Worm (Caenorhabditis elegans) whole organism, young adult: ENCODE results near the gene R144.11.
"Not testable (repeated sequence)": the region's sequence is repeated elsewhere in the genome, so short reads cannot be mapped to it uniquely, and the experiment has no call there.

Source experiments
- B0019.2 ChIP-seq: fragments of 200-800 bp; sonication (Bioruptor generic); conservative IDR thresholded peaks from 2 replicates; pipeline ENCODE4 v1.3.6; 2022; ENCODE audit warnings: missing genetic modification reagents, missing genetic modification characterization, missing compliant biosample characterization
- C17E4.6 ChIP-seq: fragments of 200-800 bp; sonication (Bioruptor generic); IDR thresholded peaks from 2 replicates; pipeline ENCODE4 v1.3.6; 2022; ENCODE audit warnings: missing genetic modification reagents, missing genetic modification characterization, missing compliant biosample characterization
- F37B4.10 ChIP-seq: fragments of 200-800 bp; sonication (Bioruptor generic); IDR thresholded peaks from 2 replicates; pipeline ENCODE4 v1.3.6; 2022; ENCODE audit warnings: missing genetic modification characterization, missing compliant biosample characterization
- F39B2.1 ChIP-seq: fragments of 200-800 bp; sonication (Bioruptor generic); IDR thresholded peaks from 2 replicates; pipeline ENCODE4 v1.3.6; 2022; ENCODE audit warnings: missing genetic modification reagents, missing genetic modification characterization, missing compliant biosample characterization
- F57C9.4 ChIP-seq: sonication (generic microtip); optimal IDR thresholded peaks from 2 replicates; lab custom pipeline; 2017; ENCODE audit warnings: mild to moderate bottlenecking, missing genetic modification characterization, missing compliant biosample characterization
- T07F8.4 ChIP-seq: sonication (generic microtip); optimal IDR thresholded peaks from 2 replicates; lab custom pipeline; 2016; ENCODE audit warnings: mild to moderate bottlenecking, missing genetic modification characterization, moderate library complexity, missing compliant biosample characterization
- akir-1 ChIP-seq: fragments of 200-800 bp; sonication (Bioruptor generic); optimal IDR thresholded peaks from 2 replicates; lab custom pipeline; 2018; ENCODE audit warnings: mild to moderate bottlenecking, missing genetic modification characterization, moderate library complexity, missing compliant biosample characterization
- ama-1 ChIP-seq, 3 experiments: fragments of 150-350 bp in 1 of 3; sonication (generic microtip) in 2 of 3; optimal IDR thresholded peaks; 2 replicates each; lab custom pipeline; 2014 to 2018; ENCODE audit warnings: missing biosample characterization in 2 of 3, missing genetic modification characterization in 2 of 3, missing genetic modification reagents in 2 of 3
- attf-3 ChIP-seq: fragments of 200-800 bp; sonication (Bioruptor generic); conservative IDR thresholded peaks from 2 replicates; pipeline ENCODE4 v1.3.6; 2022; ENCODE audit warnings: missing genetic modification reagents, missing genetic modification characterization, missing compliant biosample characterization
- attf-6 ChIP-seq: fragments of 200-800 bp; sonication (Bioruptor generic); IDR thresholded peaks from 2 replicates; pipeline ENCODE4 v1.3.6; 2022; ENCODE audit warnings: missing genetic modification reagents, missing genetic modification characterization, missing compliant biosample characterization
- bed-2 ChIP-seq: fragments of 200-800 bp; sonication (Bioruptor generic); IDR thresholded peaks from 2 replicates; pipeline ENCODE4 v1.3.6; 2022; ENCODE audit warnings: missing genetic modification reagents, missing genetic modification characterization, missing compliant biosample characterization
- cebp-2 ChIP-seq: fragments of 200-800 bp; sonication (Bioruptor generic); IDR thresholded peaks from 2 replicates; pipeline ENCODE4 v1.3.6; 2022; ENCODE audit warnings: missing genetic modification characterization, missing compliant biosample characterization
- ceh-79 ChIP-seq: sonication (generic microtip); optimal IDR thresholded peaks from 2 replicates; lab custom pipeline; 2017; ENCODE audit warnings: mild to moderate bottlenecking, missing genetic modification characterization, missing compliant biosample characterization
- ceh-91 ChIP-seq: fragments of 200-800 bp; sonication (Bioruptor generic); IDR thresholded peaks from 2 replicates; pipeline ENCODE4 v1.3.6; 2022; ENCODE audit warnings: missing genetic modification reagents, missing genetic modification characterization, missing compliant biosample characterization
- die-1 ChIP-seq: sonication (generic microtip); optimal IDR thresholded peaks from 2 replicates; lab custom pipeline; 2016; ENCODE audit warnings: missing genotype, mild to moderate bottlenecking, missing genetic modification characterization, missing compliant biosample characterization
- dox-1 ChIP-seq: fragments of 200-800 bp; sonication (Bioruptor generic); IDR thresholded peaks from 2 replicates; pipeline ENCODE4 v1.3.6; 2022; ENCODE audit warnings: missing genetic modification reagents, missing genetic modification characterization, missing compliant biosample characterization
- egl-44 ChIP-seq: fragments of 200-800 bp; sonication (Bioruptor generic); IDR thresholded peaks from 2 replicates; pipeline ENCODE4 v1.3.6; 2022; ENCODE audit warnings: missing genetic modification reagents, missing genetic modification characterization, missing compliant biosample characterization
- ekl-4 ChIP-seq: fragments of 200-800 bp; sonication (Bioruptor generic); IDR thresholded peaks from 2 replicates; pipeline ENCODE4 v1.3.6; 2022; ENCODE audit warnings: missing genetic modification reagents, missing genetic modification characterization, missing compliant biosample characterization
- hlh-26 ChIP-seq: fragments of 200-800 bp; sonication (Bioruptor generic); conservative IDR thresholded peaks from 2 replicates; pipeline ENCODE4 v1.3.6; 2022; ENCODE audit warnings: missing genetic modification reagents, missing genetic modification characterization, missing compliant biosample characterization
- hsf-1 ChIP-seq: fragments of 200-800 bp; sonication (Bioruptor generic); IDR thresholded peaks from 2 replicates; pipeline ENCODE4 v1.3.6; 2022; ENCODE audit warnings: missing genetic modification reagents, missing genetic modification characterization, missing compliant biosample characterization
- let-526 ChIP-seq: fragments of 200-800 bp; sonication (Bioruptor generic); IDR thresholded peaks from 2 replicates; pipeline ENCODE4 v1.3.6; 2022; ENCODE audit warnings: missing genetic modification reagents, missing genetic modification characterization, missing compliant biosample characterization
- let-607 ChIP-seq, 2 experiments: fragments of 200-800 bp in 1 of 2; sonication (Bioruptor generic) in 1 of 2; sonication (generic microtip) in 1 of 2; optimal IDR thresholded peaks; 2 replicates each; lab custom pipeline; 2016 to 2018; ENCODE audit warnings: mild to moderate bottlenecking in 2 of 2, missing compliant biosample characterization in 2 of 2, missing genetic modification characterization in 2 of 2, moderate library complexity in 2 of 2, missing genotype in 1 of 2
- lin-54 ChIP-seq: fragments of 200-800 bp; sonication (Bioruptor generic); optimal IDR thresholded peaks from 2 replicates; lab custom pipeline; 2018; ENCODE audit warnings: mild to moderate bottlenecking, missing genetic modification characterization, missing compliant biosample characterization
- madf-10 ChIP-seq: sonication (generic microtip); optimal IDR thresholded peaks from 2 replicates; lab custom pipeline; 2016; ENCODE audit warnings: mild to moderate bottlenecking, missing genetic modification characterization, missing compliant biosample characterization
- madf-3 ChIP-seq: fragments of 200-800 bp; sonication (Bioruptor generic); IDR thresholded peaks from 2 replicates; pipeline ENCODE4 v1.3.6; 2022; ENCODE audit warnings: missing genetic modification reagents, missing genetic modification characterization, missing compliant biosample characterization
- mcd-1 ChIP-seq: fragments of 200-800 bp; sonication (Bioruptor generic); IDR thresholded peaks from 2 replicates; pipeline ENCODE4 v1.3.6; 2022; ENCODE audit warnings: missing genetic modification reagents, missing genetic modification characterization, missing compliant biosample characterization
- mxl-1 ChIP-seq: sonication (generic microtip); optimal IDR thresholded peaks from 2 replicates; lab custom pipeline; 2016; ENCODE audit warnings: missing genetic modification characterization, missing compliant biosample characterization
- nfya-1 ChIP-seq: sonication (generic microtip); optimal IDR thresholded peaks from 2 replicates; lab custom pipeline; 2017; ENCODE audit warnings: antibody characterized with exemption, missing compliant biosample characterization, missing genetic modification characterization, borderline replicate concordance; ENCODE audit not compliant: insufficient read depth
- nfya-2 ChIP-seq: fragments of 200-800 bp; sonication (Bioruptor generic); IDR thresholded peaks from 2 replicates; pipeline ENCODE4 v1.3.6; 2022; ENCODE audit warnings: missing genetic modification reagents, missing genetic modification characterization, missing compliant biosample characterization
- nfyb-1 ChIP-seq: fragments of 200-800 bp; sonication (Bioruptor generic); IDR thresholded peaks from 2 replicates; pipeline ENCODE4 v1.3.6; 2022; ENCODE audit warnings: missing genetic modification reagents, missing genetic modification characterization, missing compliant biosample characterization
- nhr-90 ChIP-seq: sonication (generic microtip); optimal IDR thresholded peaks from 2 replicates; lab custom pipeline; 2016; ENCODE audit warnings: missing genotype, mild to moderate bottlenecking, missing genetic modification characterization, missing compliant biosample characterization
- pbrm-1 ChIP-seq: fragments of 200-800 bp; sonication (Bioruptor generic); IDR thresholded peaks from 2 replicates; pipeline ENCODE4 v1.3.6; 2022; ENCODE audit warnings: missing genetic modification reagents, missing genetic modification characterization, missing compliant biosample characterization
- repo-1 ChIP-seq: sonication (generic microtip); optimal IDR thresholded peaks from 2 replicates; lab custom pipeline; 2017; ENCODE audit warnings: mild to moderate bottlenecking, missing genetic modification characterization, missing compliant biosample characterization
- snpc-1.3 ChIP-seq: sonication (generic microtip); optimal IDR thresholded peaks from 2 replicates; lab custom pipeline; 2017; ENCODE audit warnings: missing genetic modification characterization, mild to moderate bottlenecking, missing compliant biosample characterization, antibody characterized with exemption, moderate library complexity, missing genotype, missing genetic modification reagents; ENCODE audit not compliant: insufficient read depth
- tbp1 ChIP-seq: fragments of 200-800 bp; sonication (Bioruptor generic); optimal IDR thresholded peaks from 2 replicates; lab custom pipeline; 2018; ENCODE audit warnings: mild to moderate bottlenecking, missing genetic modification characterization, missing compliant biosample characterization
- tlf-1 ChIP-seq: fragments of 200-800 bp; sonication (Bioruptor generic); optimal IDR thresholded peaks from 2 replicates; lab custom pipeline; 2018; ENCODE audit warnings: mild to moderate bottlenecking, missing genetic modification characterization, missing compliant biosample characterization
- ztf-26 ChIP-seq: sonication (generic microtip); optimal IDR thresholded peaks from 2 replicates; lab custom pipeline; 2017; ENCODE audit warnings: missing genetic modification characterization, missing compliant biosample characterization
- ztf-28 ChIP-seq: fragments of 200-800 bp; sonication (Bioruptor generic); IDR thresholded peaks from 2 replicates; pipeline ENCODE4 v1.3.6; 2022; ENCODE audit warnings: missing genetic modification reagents, missing genetic modification characterization, missing compliant biosample characterization

R144.11 gene

ce11 chrIII:4984444-4985086 is 24.1 kb downstream of the R144.11 start, which contains the start of gene C27F2.7 (continued):
- TF ChIP-seq attf-3 (GFP tag; lab: Robert Waterston, UW) (no peak), tlf-1 (GFP tag; lab: Kevin White, UChicago) (peak; percentile 60), mcd-1 (GFP tag; lab: Robert Waterston, UW) (no peak), snpc-1.3 (no peak), pbrm-1 (GFP tag; lab: Robert Waterston, UW) (peak; percentile 58; the same call in 1 of the 2 replicates), attf-6 (GFP tag; lab: Robert Waterston, UW) (peak; percentile 22; the same call in 1 of the 2 replicates), ztf-28 (GFP tag; lab: Robert Waterston, UW) (no peak), tbp1 (GFP tag; lab: Kevin White, UChicago) (peak; percentile 41), ceh-79 (tag; lab: Kevin White, UChicago) (no peak), F39B2.1 (GFP tag; lab: Robert Waterston, UW) (no peak), ceh-91 (GFP tag; lab: Robert Waterston, UW) (peak; percentile 91), hsf-1 (GFP tag; lab: Robert Waterston, UW) (peak; percentile 70), nfyb-1 (peak; percentile 95), ekl-4 (peak; percentile 66)

ce11 chrIII:4983961-4984360 is 24.7 kb downstream of the R144.11 start:
- TF ChIP-seq hlh-26 (GFP tag; lab: Robert Waterston, UW) (no peak), tlf-1 (GFP tag; lab: Kevin White, UChicago) (no peak), ztf-26 (tag; lab: Kevin White, UChicago) (no peak), die-1 (tag; lab: Kevin White, UChicago) (no peak), nfya-1 (tag; lab: Kevin White, UChicago) (no peak), cebp-2 (GFP tag; lab: Robert Waterston, UW) (no peak)

DNA sequence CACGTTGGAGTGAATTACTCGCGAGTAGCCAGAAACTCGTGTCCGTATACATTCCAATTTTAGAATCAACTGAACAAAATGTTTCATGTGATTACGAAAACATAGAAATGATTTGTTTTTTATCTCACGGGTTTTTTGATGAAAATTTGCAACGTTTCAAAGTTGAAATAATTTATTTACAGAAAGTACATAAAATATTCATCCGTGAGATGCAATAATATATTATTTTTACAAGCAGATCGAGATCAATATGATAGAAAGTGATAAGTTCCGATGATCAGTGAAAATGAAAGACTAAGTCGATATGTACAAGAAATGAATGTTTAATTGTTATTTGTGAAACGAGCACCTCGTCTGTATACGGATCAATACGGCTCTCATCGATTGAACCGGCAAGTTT is 28.3 kb downstream of the R144.11 start, which contains the start of gene C27F2.6:
TSS of gene C27F2.6 (minus strand) at position 101 of the 400 bp plus-strand sequence.
- not testable (repeated sequence) for TF ChIP-seq egl-44, madf-3, nfya-2 (GFP tag; lab: Robert Waterston, UW)

ce11 chrIII:4968146-4968545 is 40.5 kb downstream of the R144.11 start:
- no peak for TF ChIP-seq mxl-1 (tag; lab: Kevin White, UChicago)
- TF ChIP-seq F57C9.4 = no peak
- TF ChIP-seq bed-2 (GFP tag; lab: Robert Waterston, UW) = no peak
- TF ChIP-seq, all 124 proteins: peak for 0

- TF ChIP-seq ekl-4 = no peak
- TF ChIP-seq B0019.2 (GFP tag; lab: Robert Waterston, UW) = no peak
- no peak for TF ChIP-seq repo-1 (tag; lab: Kevin White, UChicago)
- TF ChIP-seq T07F8.4 = no peak
- no peak for TF ChIP-seq let-607 (tag; optimal IDR thresholded peaks at IDR 0.05; lab: Kevin White, UChicago)
Observed at ce11 chrIII:4967236-4967635, 41.4 kb downstream of the R144.11 start.

- TF ChIP-seq F37B4.10 (no peak), nhr-90 (tag; lab: Kevin White, UChicago) (no peak), akir-1 (GFP tag; lab: Kevin White, UChicago) (no peak), madf-10 (tag; lab: Kevin White, UChicago) (no peak), pbrm-1 (GFP tag; lab: Robert Waterston, UW) (no peak), C17E4.6 (GFP tag; lab: Robert Waterston, UW) (no peak), ama-1 (optimal IDR thresholded peaks at IDR 0.05; lab: Kevin White, UChicago) (no peak), ama-1 (GFP tag; optimal IDR thresholded peaks at IDR 0.05; lab: Kevin White, UChicago) (no peak), let-526 (GFP tag; lab: Robert Waterston, UW) (no peak), lin-54 (no peak), dox-1 (GFP tag; lab: Robert Waterston, UW) (no peak)
Observed at ce11 chrIII:4965271-4965670, 43.4 kb downstream of the R144.11 start, which contains the start of gene nca-2. Gene nca-2, plus strand, starts transcription at chrIII:4965571.
